Fruit fly (Drosophila melanogaster): Measurements from ENCODE around the gene GATAd.

DNA sequence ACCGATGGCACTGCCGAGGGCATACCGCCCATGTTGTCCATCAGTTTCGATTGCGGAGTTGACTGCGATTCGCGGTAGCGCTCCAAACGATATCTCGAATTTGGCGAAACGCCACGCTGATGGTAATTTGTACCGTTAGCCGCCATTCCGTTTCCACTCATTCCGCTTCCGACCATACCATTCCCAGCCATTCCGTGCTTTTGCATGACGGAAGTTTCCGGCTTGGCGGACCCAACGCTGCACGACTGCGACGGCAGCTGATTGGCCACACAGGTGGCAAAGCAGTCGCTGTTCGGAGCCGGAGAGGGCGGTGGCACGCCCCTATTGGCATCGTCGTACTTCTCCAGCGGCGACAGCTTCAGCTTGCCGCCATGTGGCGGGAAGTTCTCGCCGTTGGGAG is 38.8 kb downstream of the GATAd start:
- TF ChIP-seq fd85E (GFP tag; optimal IDR thresholded peaks at IDR 0.05) (no peak), Sox102F (GFP tag; optimal IDR thresholded peaks at IDR 0.05) (no peak), Eip75B (GFP tag; optimal IDR thresholded peaks at IDR 0.05) (no peak), OdsH (GFP tag; optimal IDR thresholded peaks at IDR 0.05) (no peak), CG9139 (GFP tag; optimal IDR thresholded peaks at IDR 0.05) (no peak), Blimp-1 (GFP tag; optimal IDR thresholded peaks at IDR 0.05) (no peak), CG32006 (GFP tag; optimal IDR thresholded peaks at IDR 0.05) (no peak), esn (GFP tag; optimal IDR thresholded peaks at IDR 0.05) (no peak), Hr38 (GFP tag; optimal IDR thresholded peaks at IDR 0.05) (no peak), Eip93F (GFP tag; optimal IDR thresholded peaks at IDR 0.05) (no peak), cyc (GFP tag; optimal IDR thresholded peaks at IDR 0.05) (no peak)

All from whole organism, prepupa.